Worm (Caenorhabditis elegans): ENCODE results near the gene gst-36.

The gst-36 gene

ce11 chrX:9862916-9863624 is at the start of gene gst-36, which contains the start of gene R07B1.5:
TSS of gene gst-36 (minus strand) at chrX:9862960.
TSS of gene R07B1.5 (plus strand) at chrX:9863580.
- TF ChIP-seq snu-23 (GFP tag; optimal IDR thresholded peaks at IDR 0.05) (peak; percentile 46), rnt-1 (tag; optimal IDR thresholded peaks at IDR 0.05) (no peak), lin-35 (GFP tag; optimal IDR thresholded peaks at IDR 0.05) (peak in 1 of 2 experiments; percentile 14), elt-2 (tag; optimal IDR thresholded peaks at IDR 0.05) (peak; percentile 79), sox-4 (tag; optimal IDR thresholded peaks at IDR 0.05) (peak; percentile 3), lin-14 (GFP tag; optimal IDR thresholded peaks at IDR 0.05) (peak; percentile 8), unc-86 (tag; optimal IDR thresholded peaks at IDR 0.05) (no peak), pqm-1 (tag; optimal IDR thresholded peaks at IDR 0.05) (peak; percentile 71), lir-3 (tag; optimal IDR thresholded peaks at IDR 0.05; ENCODE audit: poor library complexity) (no peak), mab-9 (GFP tag; IDR thresholded peaks at IDR 0.05) (no peak), fkh-8 (tag; optimal IDR thresholded peaks at IDR 0.05) (peak; percentile 10), ceh-63 (GFP tag; optimal IDR thresholded peaks at IDR 0.05) (no peak), nhr-20 (tag; optimal IDR thresholded peaks at IDR 0.05) (peak; percentile 31), fos-1 (tag; optimal IDR thresholded peaks at IDR 0.05) (no peak), zip-4 (GFP tag; optimal IDR thresholded peaks at IDR 0.05) (no peak), ztf-11 (tag; optimal IDR thresholded peaks at IDR 0.05) (no peak), nhr-71 (tag; optimal IDR thresholded peaks at IDR 0.05) (peak; percentile 44), fkh-10 (GFP tag; optimal IDR thresholded peaks at IDR 0.05) (no peak), unc-30 (tag; optimal IDR thresholded peaks at IDR 0.05) (no peak)

ce11 chrX:9905840-9906239 is 43.1 kb upstream of the gst-36 start, which contains the start of gene F21G4.5:
TSS of gene F21G4.5 (plus strand) at chrX:9906140.
- TF ChIP-seq irx-1 (tag; optimal IDR thresholded peaks at IDR 0.05) (no peak), tlp-1 (tag; optimal IDR thresholded peaks at IDR 0.05) (no peak), C34B4.2 (tag; optimal IDR thresholded peaks at IDR 0.05) (no peak), snu-23 (GFP tag; optimal IDR thresholded peaks at IDR 0.05) (no peak), fkh-4 (tag; optimal IDR thresholded peaks at IDR 0.05; ENCODE audit: borderline replicate concordance) (no peak), unc-62 (GFP tag; optimal IDR thresholded peaks at IDR 0.05) (no peak), lin-35 (GFP tag; optimal IDR thresholded peaks at IDR 0.05) (no peak), efl-3 (GFP tag; optimal IDR thresholded peaks at IDR 0.05) (no peak), lir-3 (tag; optimal IDR thresholded peaks at IDR 0.05; ENCODE audit: poor library complexity) (no peak), ceh-88 (GFP tag; IDR thresholded peaks at IDR 0.05) (no peak), lin-15B (tag; optimal IDR thresholded peaks at IDR 0.05) (no peak), nhr-71 (tag; optimal IDR thresholded peaks at IDR 0.05) (no peak)

ce11 chrX:9899426-9900131 is 36.8 kb upstream of the gst-36 start, which contains the start of gene phf-34:
TSS of gene phf-34 (minus strand) at chrX:9899476.
- TF ChIP-seq snu-23 (GFP tag; optimal IDR thresholded peaks at IDR 0.05) (peak; percentile 72), C16A3.4 (tag; optimal IDR thresholded peaks at IDR 0.05) (peak; percentile 38), egl-13 (tag; optimal IDR thresholded peaks at IDR 0.05) (peak; percentile 13), blmp-1 (tag; optimal IDR thresholded peaks at IDR 0.05) (peak; percentile 73), ceh-82 (tag; optimal IDR thresholded peaks at IDR 0.05) (peak in 2 of 3 experiments; percentile 31 to 57), nhr-47 (tag; optimal IDR thresholded peaks at IDR 0.05) (peak; percentile 54), tlp-1 (tag; optimal IDR thresholded peaks at IDR 0.05) (no peak), swsn-7 (tag; optimal IDR thresholded peaks at IDR 0.05) (peak; percentile 54), nhr-85 (tag) (peak; percentile 55), dpl-1 (GFP tag; optimal IDR thresholded peaks at IDR 0.05) (peak in 1 of 3 experiments; percentile 25), nhr-20 (tag; optimal IDR thresholded peaks at IDR 0.05) (peak; percentile 39), xbp-1 (tag; optimal IDR thresholded peaks at IDR 0.05) (peak; percentile 26), unc-86 (tag; optimal IDR thresholded peaks at IDR 0.05) (peak; percentile 19), lsy-2 (tag; optimal IDR thresholded peaks at IDR 0.05) (peak; percentile 14 to 52), sox-4 (tag; optimal IDR thresholded peaks at IDR 0.05) (no peak), jun-1 (tag; optimal IDR thresholded peaks at IDR 0.05) (peak; percentile 1), hlh-4 (tag; optimal IDR thresholded peaks at IDR 0.05) (no peak), dsc-1 (tag; optimal IDR thresholded peaks at IDR 0.05) (peak; percentile 9), ets-5 (GFP tag; IDR thresholded peaks at IDR 0.05) (no peak), lin-14 (GFP tag; optimal IDR thresholded peaks at IDR 0.05) (peak; percentile 88), lin-35 (GFP tag; optimal IDR thresholded peaks at IDR 0.05) (peak; percentile 17 to 26), F16B12.6 (tag; optimal IDR thresholded peaks at IDR 0.05) (no peak), efl-1 (optimal IDR thresholded peaks at IDR 0.05) (peak in 1 of 2 experiments; percentile 50), efl-1 (GFP tag; optimal IDR thresholded peaks at IDR 0.05 in 1 of 2) (no peak), tbx-2 (tag; optimal IDR thresholded peaks at IDR 0.05) (peak; percentile 42), mdl-1 (tag; optimal IDR thresholded peaks at IDR 0.05) (peak in 1 of 2 experiments; percentile 44)

Measured in whole organism, L1 larva.